Fruit fly (Drosophila melanogaster) whole organism, wandering third instar larva: ENCODE results near the gene GstD9.

Source experiments
- CG32264 ChIP-seq: fragments of 200-800 bp; sonication (Bioruptor generic); optimal IDR thresholded peaks from 2 replicates; lab custom pipeline; 2016; ENCODE audit warnings: missing biosample characterization, missing genetic modification characterization
- CrebA ChIP-seq: fragments of 200-800 bp; sonication (Bioruptor generic); optimal IDR thresholded peaks from 2 replicates; lab custom pipeline; 2016; ENCODE audit warnings: missing biosample characterization, mild to moderate bottlenecking, missing genetic modification characterization, borderline replicate concordance
- Dfd ChIP-seq: fragments of >200 bp; optimal IDR thresholded peaks from 2 replicates; lab custom pipeline; 2017; ENCODE audit warnings: missing biosample characterization, missing genetic modification characterization
- Dif ChIP-seq: fragments of 200-275, 200-300 bp; sonication (Bioruptor generic); optimal IDR thresholded peaks from 2 replicates; lab custom pipeline; 2018; ENCODE audit warnings: missing biosample characterization, missing genetic modification characterization; ENCODE audit not compliant: partially characterized antibody
- GATAd ChIP-seq: sonication (Bioruptor generic); optimal IDR thresholded peaks from 2 replicates; lab custom pipeline; 2016; ENCODE audit warnings: missing biosample characterization, missing genetic modification characterization
- HLH106 ChIP-seq: fragments of 200-800 bp; optimal IDR thresholded peaks from 3 replicates; lab custom pipeline; 2019; ENCODE audit warnings: missing biosample characterization, mild to moderate bottlenecking, missing genetic modification characterization, moderate library complexity
- Hr83 ChIP-seq: fragments of 200-300 bp; sonication (Bioruptor generic); optimal IDR thresholded peaks from 2 replicates; lab custom pipeline; 2016; ENCODE audit warnings: missing biosample characterization, mild to moderate bottlenecking, missing genetic modification characterization, moderate library complexity; ENCODE audit not compliant: poor library complexity, severe bottlenecking
- Myc ChIP-seq: fragments of >200 bp; optimal IDR thresholded peaks from 2 replicates; lab custom pipeline; 2017
- N ChIP-seq: fragments of >200 bp; optimal IDR thresholded peaks from 2 replicates; lab custom pipeline; 2018; ENCODE audit warnings: missing biosample characterization, missing external identifiers, missing genetic modification characterization
- OdsH ChIP-seq: fragments of 200-800 bp; sonication (Bioruptor generic); optimal IDR thresholded peaks from 2 replicates; lab custom pipeline; 2016; ENCODE audit warnings: missing biosample characterization, mild to moderate bottlenecking, missing genetic modification characterization
- Rel ChIP-seq, 2 experiments: fragments of 200-800 bp; sonication (Bioruptor generic) in 1 of 2; optimal IDR thresholded peaks; 2 replicates in 1 of 2; 3 replicates in 1 of 2; lab custom pipeline; 2016 to 2019; ENCODE audit warnings: mild to moderate bottlenecking in 2 of 2, missing biosample characterization in 2 of 2, missing genetic modification characterization in 2 of 2, moderate library complexity in 1 of 2
- Sp1 ChIP-seq: fragments of 200-800 bp; sonication (Bioruptor generic); optimal IDR thresholded peaks from 3 replicates; lab custom pipeline; 2019; ENCODE audit warnings: missing biosample characterization, mild to moderate bottlenecking, missing genetic modification characterization, moderate library complexity
- br ChIP-seq: fragments of 200-800 bp; sonication (Bioruptor generic); optimal IDR thresholded peaks from 2 replicates; lab custom pipeline; 2016; ENCODE audit warnings: missing biosample characterization, missing genetic modification characterization
- dl ChIP-seq, 2 experiments: fragments of 175-275, 200-275 bp in 1 of 2; fragments of 200-275 bp in 1 of 2; sonication (Bioruptor generic); optimal IDR thresholded peaks; lab custom pipeline; 2018; ENCODE audit warnings: mild to moderate bottlenecking in 2 of 2, missing biosample characterization in 2 of 2, missing genetic modification characterization in 2 of 2, moderate library complexity in 2 of 2; ENCODE audit not compliant: partially characterized antibody in 2 of 2, insufficient read depth in 1 of 2
- dmrt93B ChIP-seq: fragments of 200-800 bp; sonication (Bioruptor generic); optimal IDR thresholded peaks from 2 replicates; lab custom pipeline; 2018; ENCODE audit warnings: missing biosample characterization, mild to moderate bottlenecking, missing genetic modification characterization
- dsf ChIP-seq: sonication (Bioruptor generic); optimal IDR thresholded peaks from 2 replicates; lab custom pipeline; 2016; ENCODE audit warnings: missing biosample characterization, missing genetic modification characterization, borderline replicate concordance
- ey ChIP-seq: fragments of 200-800 bp; sonication (Bioruptor generic); optimal IDR thresholded peaks from 2 replicates; lab custom pipeline; 2016; ENCODE audit warnings: missing biosample characterization, missing genetic modification characterization
- foxo ChIP-seq, 2 experiments: fragments of 200-800 bp; sonication (Bioruptor generic); optimal IDR thresholded peaks; 2 replicates in 1 of 2; 3 replicates in 1 of 2; lab custom pipeline; 2016 to 2017; ENCODE audit warnings: missing biosample characterization in 2 of 2, missing genetic modification characterization in 2 of 2
- fru ChIP-seq: fragments of 200-800 bp; sonication (Bioruptor generic); optimal IDR thresholded peaks from 3 replicates; lab custom pipeline; 2016; ENCODE audit warnings: missing biosample characterization, mild to moderate bottlenecking, missing genetic modification characterization
- h ChIP-seq: fragments of 200-800 bp; sonication (Bioruptor generic); optimal IDR thresholded peaks from 3 replicates; lab custom pipeline; 2016; ENCODE audit warnings: missing biosample characterization, mild to moderate bottlenecking, missing genetic modification characterization
- lola ChIP-seq: fragments of >200 bp; optimal IDR thresholded peaks from 2 replicates; lab custom pipeline; 2017; ENCODE audit warnings: missing biosample characterization, missing genetic modification characterization
- psq ChIP-seq: fragments of 200-800 bp; sonication (Bioruptor generic); optimal IDR thresholded peaks from 3 replicates; lab custom pipeline; 2017; ENCODE audit warnings: missing biosample characterization, mild to moderate bottlenecking, missing genetic modification characterization, moderate library complexity
- rgr ChIP-seq: fragments of 200-800 bp; sonication (Bioruptor generic); optimal IDR thresholded peaks from 3 replicates; lab custom pipeline; 2016; ENCODE audit warnings: missing biosample characterization, mild to moderate bottlenecking, missing genetic modification characterization
- sv ChIP-seq: fragments of 200-800 bp; sonication (Bioruptor generic); optimal IDR thresholded peaks from 3 replicates; lab custom pipeline; 2016; ENCODE audit warnings: missing biosample characterization, missing genetic modification characterization
- usp ChIP-seq: fragments of >200 bp; optimal IDR thresholded peaks from 2 replicates; lab custom pipeline; 2017; ENCODE audit warnings: missing biosample characterization, missing genetic modification characterization
- woc ChIP-seq: sonication (Bioruptor generic); optimal IDR thresholded peaks from 2 replicates; lab custom pipeline; 2016; ENCODE audit warnings: missing biosample characterization, mild to moderate bottlenecking, missing genetic modification characterization

The GstD9 gene

dm6 chr3R:12383784-12384183 is 16.4 kb upstream of the GstD9 start:
- TF ChIP-seq CG32264 (GFP tag; lab: Kevin White, UChicago) = no peak
- no peak for TF ChIP-seq Rel (GFP tag; optimal IDR thresholded peaks at IDR 0.05; lab: Kevin White, UChicago)
- TF ChIP-seq Rel (tag; optimal IDR thresholded peaks at IDR 0.05; lab: Kevin White, UChicago) = peak; percentile 87
- peak; percentile 14 for TF ChIP-seq CrebA (GFP tag; lab: Kevin White, UChicago)

DNA sequence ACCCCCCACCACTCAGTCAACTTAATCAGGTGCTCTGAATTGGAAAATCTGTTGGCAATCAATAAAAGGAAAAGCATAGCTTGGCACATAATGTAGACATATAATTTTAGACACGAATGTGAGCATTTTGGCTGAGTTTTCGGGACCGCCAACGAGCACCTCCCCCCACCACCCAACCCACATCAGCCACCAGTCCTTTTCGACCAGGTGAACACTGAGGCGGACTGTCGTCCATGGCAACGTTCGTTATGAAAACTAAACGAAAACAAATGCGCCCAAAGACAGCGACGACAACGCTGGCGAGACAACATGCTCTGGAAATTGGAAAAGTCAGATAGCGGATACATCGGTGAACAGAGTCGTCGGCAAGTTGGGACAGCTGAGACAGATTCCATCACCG is 15.7 kb upstream of the GstD9 start, which contains the start of gene GstD11:
Gene GstD11 (plus strand): TSS at position 301 of the 400 bp plus-strand sequence.
- TF ChIP-seq Sp1 = no peak
- no peak for TF ChIP-seq Rel (GFP tag; optimal IDR thresholded peaks at IDR 0.05; lab: Kevin White, UChicago)
- no peak for TF ChIP-seq Rel (tag; optimal IDR thresholded peaks at IDR 0.05; lab: Kevin White, UChicago)
- TF ChIP-seq sv (GFP tag; lab: Kevin White, UChicago) = no peak
- TF ChIP-seq Myc (lab: Kevin White, UChicago) = no peak
- TF ChIP-seq lola (GFP tag; lab: Kevin White, UChicago) = no peak
- TF ChIP-seq psq = no peak

- no peak for TF ChIP-seq CG32264 (GFP tag; lab: Kevin White, UChicago)
- TF ChIP-seq GATAd (GFP tag; lab: Kevin White, UChicago) = no peak
- no peak for TF ChIP-seq h (GFP tag; lab: Kevin White, UChicago)
- no peak for TF ChIP-seq dmrt93B (GFP tag; lab: Kevin White, UChicago)
- TF ChIP-seq br = no peak
- no peak for TF ChIP-seq dl (GFP tag; optimal IDR thresholded peaks at IDR 0.05; lab: Kevin White, UChicago; ENCODE audit: insufficient read depth in 1 of 2, partially characterized antibody in 2 of 2)
- TF ChIP-seq Sp1 = no peak
- no peak for TF ChIP-seq Dif
- no peak for TF ChIP-seq Dfd (GFP tag; lab: Kevin White, UChicago)
- TF ChIP-seq woc = no peak
- no peak for TF ChIP-seq Rel (GFP tag; optimal IDR thresholded peaks at IDR 0.05; lab: Kevin White, UChicago)
- no peak for TF ChIP-seq Rel (tag; optimal IDR thresholded peaks at IDR 0.05; lab: Kevin White, UChicago)
- TF ChIP-seq foxo (GFP tag; optimal IDR thresholded peaks at IDR 0.05; lab: Kevin White, UChicago) = no peak
- no peak for TF ChIP-seq Hr83 (GFP tag; lab: Kevin White, UChicago)
- no peak for TF ChIP-seq rgr
- TF ChIP-seq psq = no peak
- TF ChIP-seq, all 38 proteins: peak for 0
These were observed 15.2 kb upstream of the GstD9 start, which contains the start of gene CG10035 for dm6 chr3R:12382563-12382962. Gene CG10035 (minus strand): TSS chr3R:12382691.

dm6 chr3R:12381130-12381700 is 13.9 kb upstream of the GstD9 start:
- TF ChIP-seq lola (GFP tag; lab: Kevin White, UChicago) (no peak), HLH106 (tag; lab: Kevin White, UChicago) (no peak)

DNA sequence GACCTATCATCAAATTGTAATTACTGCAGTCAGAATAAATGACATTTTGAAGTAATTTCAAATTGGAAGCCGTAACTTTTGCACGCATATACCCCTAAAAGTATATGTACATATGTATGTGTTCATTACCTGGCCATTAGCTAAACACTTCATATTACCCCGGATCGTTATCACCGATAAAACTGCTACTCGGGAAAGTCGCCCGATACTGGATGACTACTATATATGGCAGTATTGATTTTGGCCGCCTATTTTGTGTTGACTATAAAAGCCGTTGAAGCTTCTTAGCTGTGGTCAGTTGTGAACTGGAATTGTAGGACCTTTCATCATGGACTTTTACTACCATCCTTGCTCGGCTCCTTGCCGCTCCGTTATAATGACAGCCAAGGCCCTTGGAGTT is 12.3 kb upstream of the GstD9 start, which contains the start of gene GstD8:
Gene GstD8 (plus strand): TSS at position 301 of the 400 bp plus-strand sequence.
- TF ChIP-seq dmrt93B (GFP tag; lab: Kevin White, UChicago) (no peak), HLH106 (tag; lab: Kevin White, UChicago) (no peak), sv (GFP tag; lab: Kevin White, UChicago) (no peak), woc (no peak), lola (GFP tag; lab: Kevin White, UChicago) (no peak), N (GFP tag; lab: Kevin White, UChicago) (no peak), ey (GFP tag; lab: Kevin White, UChicago) (no peak)

dm6 chr3R:12379249-12379648 is 11.9 kb upstream of the GstD9 start:
- no peak for TF ChIP-seq woc
- TF ChIP-seq dsf (GFP tag; lab: Kevin White, UChicago) = no peak
- no peak for TF ChIP-seq OdsH
- TF ChIP-seq dmrt93B (GFP tag; lab: Kevin White, UChicago) = no peak
- TF ChIP-seq ey (GFP tag; lab: Kevin White, UChicago) = no peak
- TF ChIP-seq Dif = no peak
- no peak for TF ChIP-seq Dfd (GFP tag; lab: Kevin White, UChicago)
- no peak for TF ChIP-seq foxo (GFP tag; optimal IDR thresholded peaks at IDR 0.05; lab: Kevin White, UChicago)
- TF ChIP-seq usp (GFP tag; lab: Kevin White, UChicago) = no peak
- TF ChIP-seq CG32264 (GFP tag; lab: Kevin White, UChicago) = no peak
- TF ChIP-seq Hr83 (GFP tag; lab: Kevin White, UChicago) = no peak
- no peak for TF ChIP-seq fru
- TF ChIP-seq Myc (lab: Kevin White, UChicago) = no peak
